Fruit fly (Drosophila melanogaster) whole organism, wandering third instar larva: Measurements from ENCODE around the gene CG42693.

ENCODE experiments used
- Abd-B ChIP-seq: fragments of >200 bp; optimal IDR thresholded peaks from 2 replicates; lab custom pipeline; 2017; ENCODE audit warnings: missing biosample characterization, missing genetic modification characterization
- CG32264 ChIP-seq: fragments of 200-800 bp; sonication (Bioruptor generic); optimal IDR thresholded peaks from 2 replicates; lab custom pipeline; 2016; ENCODE audit warnings: missing biosample characterization, missing genetic modification characterization
- CG9705 ChIP-seq: fragments of 200-800 bp; sonication (Bioruptor generic); optimal IDR thresholded peaks from 2 replicates; lab custom pipeline; 2018; ENCODE audit warnings: missing biosample characterization, mild to moderate bottlenecking, missing genetic modification characterization
- CrebA ChIP-seq: fragments of 200-800 bp; sonication (Bioruptor generic); optimal IDR thresholded peaks from 2 replicates; lab custom pipeline; 2016; ENCODE audit warnings: missing biosample characterization, mild to moderate bottlenecking, missing genetic modification characterization, borderline replicate concordance
- Dfd ChIP-seq: fragments of >200 bp; optimal IDR thresholded peaks from 2 replicates; lab custom pipeline; 2017; ENCODE audit warnings: missing biosample characterization, missing genetic modification characterization
- Dif ChIP-seq: fragments of 200-275, 200-300 bp; sonication (Bioruptor generic); optimal IDR thresholded peaks from 2 replicates; lab custom pipeline; 2018; ENCODE audit warnings: missing biosample characterization, missing genetic modification characterization; ENCODE audit not compliant: partially characterized antibody
- GATAd ChIP-seq: sonication (Bioruptor generic); optimal IDR thresholded peaks from 2 replicates; lab custom pipeline; 2016; ENCODE audit warnings: missing biosample characterization, missing genetic modification characterization
- HLH106 ChIP-seq: fragments of 200-800 bp; optimal IDR thresholded peaks from 3 replicates; lab custom pipeline; 2019; ENCODE audit warnings: missing biosample characterization, mild to moderate bottlenecking, missing genetic modification characterization, moderate library complexity
- Hr83 ChIP-seq: fragments of 200-300 bp; sonication (Bioruptor generic); optimal IDR thresholded peaks from 2 replicates; lab custom pipeline; 2016; ENCODE audit warnings: missing biosample characterization, mild to moderate bottlenecking, missing genetic modification characterization, moderate library complexity; ENCODE audit not compliant: poor library complexity, severe bottlenecking
- Jra ChIP-seq: sonication (Bioruptor generic); optimal IDR thresholded peaks from 2 replicates; lab custom pipeline; 2016; ENCODE audit warnings: missing biosample characterization, missing genetic modification characterization
- Myc ChIP-seq: fragments of >200 bp; optimal IDR thresholded peaks from 2 replicates; lab custom pipeline; 2017
- N ChIP-seq: fragments of >200 bp; optimal IDR thresholded peaks from 2 replicates; lab custom pipeline; 2018; ENCODE audit warnings: missing biosample characterization, missing external identifiers, missing genetic modification characterization
- Rel ChIP-seq, 2 experiments: fragments of 200-800 bp; sonication (Bioruptor generic) in 1 of 2; optimal IDR thresholded peaks; 2 replicates in 1 of 2; 3 replicates in 1 of 2; lab custom pipeline; 2016 to 2019; ENCODE audit warnings: mild to moderate bottlenecking in 2 of 2, missing biosample characterization in 2 of 2, missing genetic modification characterization in 2 of 2, moderate library complexity in 1 of 2
- Sp1 ChIP-seq: fragments of 200-800 bp; sonication (Bioruptor generic); optimal IDR thresholded peaks from 3 replicates; lab custom pipeline; 2019; ENCODE audit warnings: missing biosample characterization, mild to moderate bottlenecking, missing genetic modification characterization, moderate library complexity
- Vsx2 ChIP-seq: fragments of 200-300, 225-300 bp; sonication (Bioruptor generic); optimal IDR thresholded peaks from 2 replicates; lab custom pipeline; 2018; ENCODE audit warnings: missing biosample characterization, missing genetic modification characterization; ENCODE audit not compliant: partially characterized antibody
- br ChIP-seq: fragments of 200-800 bp; sonication (Bioruptor generic); optimal IDR thresholded peaks from 2 replicates; lab custom pipeline; 2016; ENCODE audit warnings: missing biosample characterization, missing genetic modification characterization
- brk ChIP-seq: fragments of 200-800 bp; sonication (Bioruptor generic); optimal IDR thresholded peaks from 2 replicates; lab custom pipeline; 2016; ENCODE audit warnings: missing biosample characterization, mild to moderate bottlenecking, missing genetic modification characterization
- dl ChIP-seq, 2 experiments: fragments of 175-275, 200-275 bp in 1 of 2; fragments of 200-275 bp in 1 of 2; sonication (Bioruptor generic); optimal IDR thresholded peaks; lab custom pipeline; 2018; ENCODE audit warnings: mild to moderate bottlenecking in 2 of 2, missing biosample characterization in 2 of 2, missing genetic modification characterization in 2 of 2, moderate library complexity in 2 of 2; ENCODE audit not compliant: partially characterized antibody in 2 of 2, insufficient read depth in 1 of 2
- dmrt93B ChIP-seq: fragments of 200-800 bp; sonication (Bioruptor generic); optimal IDR thresholded peaks from 2 replicates; lab custom pipeline; 2018; ENCODE audit warnings: missing biosample characterization, mild to moderate bottlenecking, missing genetic modification characterization
- dsf ChIP-seq: sonication (Bioruptor generic); optimal IDR thresholded peaks from 2 replicates; lab custom pipeline; 2016; ENCODE audit warnings: missing biosample characterization, missing genetic modification characterization, borderline replicate concordance
- ey ChIP-seq: fragments of 200-800 bp; sonication (Bioruptor generic); optimal IDR thresholded peaks from 2 replicates; lab custom pipeline; 2016; ENCODE audit warnings: missing biosample characterization, missing genetic modification characterization
- foxo ChIP-seq, 2 experiments: fragments of 200-800 bp; sonication (Bioruptor generic); optimal IDR thresholded peaks; 2 replicates in 1 of 2; 3 replicates in 1 of 2; lab custom pipeline; 2016 to 2017; ENCODE audit warnings: missing biosample characterization in 2 of 2, missing genetic modification characterization in 2 of 2
- fru ChIP-seq: fragments of 200-800 bp; sonication (Bioruptor generic); optimal IDR thresholded peaks from 3 replicates; lab custom pipeline; 2016; ENCODE audit warnings: missing biosample characterization, mild to moderate bottlenecking, missing genetic modification characterization
- h ChIP-seq: fragments of 200-800 bp; sonication (Bioruptor generic); optimal IDR thresholded peaks from 3 replicates; lab custom pipeline; 2016; ENCODE audit warnings: missing biosample characterization, mild to moderate bottlenecking, missing genetic modification characterization
- jim ChIP-seq: fragments of 175-275, 200-325 bp; sonication (Bioruptor generic); optimal IDR thresholded peaks from 2 replicates; lab custom pipeline; 2016; ENCODE audit warnings: missing biosample characterization, mild to moderate bottlenecking, missing genetic modification characterization
- lola ChIP-seq: fragments of >200 bp; optimal IDR thresholded peaks from 2 replicates; lab custom pipeline; 2017; ENCODE audit warnings: missing biosample characterization, missing genetic modification characterization
- pan ChIP-seq: fragments of >200 bp; optimal IDR thresholded peaks from 2 replicates; lab custom pipeline; 2017
- sage ChIP-seq: fragments of 200-800 bp; sonication (Bioruptor generic); optimal IDR thresholded peaks from 2 replicates; lab custom pipeline; 2016; ENCODE audit warnings: missing biosample characterization, mild to moderate bottlenecking, missing genetic modification characterization
- tai ChIP-seq: sonication (Bioruptor generic); optimal IDR thresholded peaks from 2 replicates; lab custom pipeline; 2016; ENCODE audit warnings: missing biosample characterization, missing genetic modification characterization
- usp ChIP-seq: fragments of >200 bp; optimal IDR thresholded peaks from 2 replicates; lab custom pipeline; 2017; ENCODE audit warnings: missing biosample characterization, missing genetic modification characterization
- woc ChIP-seq: sonication (Bioruptor generic); optimal IDR thresholded peaks from 2 replicates; lab custom pipeline; 2016; ENCODE audit warnings: missing biosample characterization, mild to moderate bottlenecking, missing genetic modification characterization

Gene CG42693

dm6 chr3R:31724136-31724535 lies 16.0 kb upstream of the CG42693 start:
- TF ChIP-seq GATAd (GFP tag; lab: Kevin White, UChicago) (no peak), Vsx2 (GFP tag; lab: Kevin White, UChicago) (no peak), brk (GFP tag; lab: Kevin White, UChicago) (no peak), Dif (GFP tag; lab: Kevin White, UChicago) (no peak), CrebA (GFP tag; lab: Kevin White, UChicago) (no peak), CG32264 (GFP tag; lab: Kevin White, UChicago) (no peak), CG9705 (GFP tag; lab: Kevin White, UChicago) (no peak), dmrt93B (GFP tag; lab: Kevin White, UChicago) (no peak)

DNA sequence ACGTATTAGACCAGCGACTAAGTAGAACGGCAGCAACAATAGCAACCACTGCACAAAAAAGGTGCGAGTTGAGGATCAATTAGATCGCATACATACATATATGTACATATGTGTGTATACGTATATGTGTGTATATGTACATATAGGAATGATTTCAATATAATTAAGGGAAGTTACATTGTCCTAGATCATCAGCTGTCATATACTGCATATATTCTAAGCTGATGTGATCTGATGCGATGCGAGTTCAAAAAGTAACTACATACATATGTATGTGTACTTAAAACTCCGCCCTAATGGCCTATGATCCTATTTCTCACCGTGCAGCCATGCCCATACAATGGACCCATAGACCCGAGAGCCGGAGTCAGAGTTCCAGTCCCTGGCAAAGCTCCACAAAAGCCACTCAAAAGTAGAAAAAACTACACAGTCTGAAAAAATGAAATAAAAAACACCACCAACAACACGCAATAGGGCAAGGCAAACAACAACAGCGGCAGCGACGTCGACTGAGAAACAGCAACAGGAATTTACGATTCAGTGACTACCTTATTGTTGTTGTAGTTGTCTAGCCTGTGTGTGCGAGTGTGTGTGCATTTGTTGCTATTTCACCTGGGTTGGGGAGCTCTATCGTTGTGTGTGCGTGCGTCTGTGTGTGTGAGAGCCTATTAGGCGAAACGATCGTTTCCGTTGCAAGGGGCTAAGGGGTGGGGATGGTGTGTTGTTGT lies 15.2 kb upstream of the CG42693 start:
- TF ChIP-seq Dfd (GFP tag; lab: Kevin White, UChicago) (peak; percentile 50), fru (GFP tag; lab: Kevin White, UChicago) (no peak), woc (GFP tag; lab: Kevin White, UChicago) (no peak)

DNA sequence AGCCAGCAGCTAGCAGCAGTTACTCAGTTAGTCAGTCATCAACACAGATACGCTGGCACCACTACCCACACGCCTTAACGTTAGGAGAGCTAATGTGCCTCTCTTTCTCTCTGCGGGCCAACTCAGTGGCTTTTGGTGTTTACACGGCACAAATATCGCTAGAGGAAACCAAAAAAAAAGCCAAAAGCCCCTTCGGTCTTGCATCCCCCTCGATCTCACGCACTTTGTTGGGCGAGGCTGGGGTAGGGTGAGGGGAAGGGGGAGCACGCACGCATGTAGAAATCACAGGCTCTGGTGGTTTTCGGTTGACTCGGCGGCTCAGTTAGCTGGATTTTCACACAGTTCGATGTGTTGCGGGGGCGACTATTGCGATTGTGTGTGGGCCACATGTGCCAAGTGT lies 13.8 kb upstream of the CG42693 start:
- no peak for TF ChIP-seq pan (lab: Kevin White, UChicago)
- TF ChIP-seq Dif (GFP tag; lab: Kevin White, UChicago), result peak; percentile 14
- peak in 1 of 2 experiments; percentile 20 for TF ChIP-seq dl (GFP tag; optimal IDR thresholded peaks at IDR 0.05; lab: Kevin White, UChicago; ENCODE audit: insufficient read depth in 1 of 2, partially characterized antibody in 2 of 2)
- no peak for TF ChIP-seq Abd-B (GFP tag; lab: Kevin White, UChicago)
- peak; percentile 0 for TF ChIP-seq Hr83 (GFP tag; lab: Kevin White, UChicago)

dm6 chr3R:31721466-31721865 lies 13.3 kb upstream of the CG42693 start:
- no peak for TF ChIP-seq HLH106 (tag; lab: Kevin White, UChicago)
- TF ChIP-seq Dfd (GFP tag; lab: Kevin White, UChicago), result no peak
- no peak for TF ChIP-seq dmrt93B (GFP tag; lab: Kevin White, UChicago)
- no peak for TF ChIP-seq N
- TF ChIP-seq CG9705 (GFP tag; lab: Kevin White, UChicago), result no peak
- TF ChIP-seq Sp1, result no peak
- no peak for TF ChIP-seq Jra (GFP tag; lab: Kevin White, UChicago)
- no peak for TF ChIP-seq dsf
- no peak for TF ChIP-seq CG32264 (GFP tag; lab: Kevin White, UChicago)
- TF ChIP-seq fru (GFP tag; lab: Kevin White, UChicago), result no peak
- TF ChIP-seq tai, result no peak
- no peak for TF ChIP-seq foxo (GFP tag; optimal IDR thresholded peaks at IDR 0.05; lab: Kevin White, UChicago)
- no peak for TF ChIP-seq sage (GFP tag; lab: Kevin White, UChicago)
- TF ChIP-seq lola (GFP tag; lab: Kevin White, UChicago), result no peak
- TF ChIP-seq jim, result no peak
- TF ChIP-seq ey, result no peak
- no peak for TF ChIP-seq br (GFP tag; lab: Kevin White, UChicago)
- TF ChIP-seq, all 38 proteins: peak for 0

- TF ChIP-seq jim (no peak), Hr83 (GFP tag; lab: Kevin White, UChicago) (no peak), woc (GFP tag; lab: Kevin White, UChicago) (no peak), h (no peak), brk (GFP tag; lab: Kevin White, UChicago) (no peak), Myc (lab: Kevin White, UChicago) (no peak), Vsx2 (GFP tag; lab: Kevin White, UChicago) (no peak), CG32264 (GFP tag; lab: Kevin White, UChicago) (no peak), Dfd (GFP tag; lab: Kevin White, UChicago) (no peak), dmrt93B (GFP tag; lab: Kevin White, UChicago) (no peak), usp (GFP tag; lab: Kevin White, UChicago) (no peak), Rel (GFP tag; optimal IDR thresholded peaks at IDR 0.05; lab: Kevin White, UChicago) (no peak), Rel (tag; optimal IDR thresholded peaks at IDR 0.05; lab: Kevin White, UChicago) (no peak), dl (GFP tag; optimal IDR thresholded peaks at IDR 0.05; lab: Kevin White, UChicago; ENCODE audit: insufficient read depth in 1 of 2, partially characterized antibody in 2 of 2) (no peak), Sp1 (no peak), dsf (no peak)
These were observed 12.0 kb upstream of the CG42693 start for dm6 chr3R:31720112-31720511.
